Worm (Caenorhabditis elegans): Measurements from ENCODE around the gene tftc-1.

Gene tftc-1

ce11 chrIV:2400651-2401050, 51.6 kb downstream of the tftc-1 start:
- no peak for TF ChIP-seq W03F9.2 (tag; optimal IDR thresholded peaks at IDR 0.05)
- no peak for TF ChIP-seq him-1 (tag; optimal IDR thresholded peaks at IDR 0.05)
- no peak for TF ChIP-seq dao-5 (tag; optimal IDR thresholded peaks at IDR 0.05)

ce11 chrIV:2403374-2403773, 54.3 kb downstream of the tftc-1 start:
- TF ChIP-seq dao-5 (tag; optimal IDR thresholded peaks at IDR 0.05) (no peak), him-1 (tag; optimal IDR thresholded peaks at IDR 0.05) (no peak), W03F9.2 (tag; optimal IDR thresholded peaks at IDR 0.05) (no peak)

DNA sequence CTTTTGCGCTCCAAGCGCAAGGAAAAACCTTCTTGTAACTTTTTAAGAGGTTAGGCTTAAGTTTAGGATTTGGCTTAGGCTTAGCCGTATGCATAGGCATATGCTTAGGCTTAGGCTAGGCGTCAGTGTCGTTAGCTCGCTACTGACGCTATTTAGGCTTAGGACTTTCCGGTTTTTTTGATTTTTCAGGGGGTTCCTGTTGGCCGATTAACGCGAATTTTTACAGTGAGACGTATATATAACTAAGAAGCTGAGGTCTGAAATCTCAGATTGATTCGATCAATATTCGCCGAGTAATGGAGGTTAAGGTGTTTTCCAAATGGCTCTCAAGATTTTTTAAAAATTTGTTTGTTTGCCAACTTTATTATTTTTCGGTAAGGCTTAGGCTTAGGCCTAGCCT, 58.6 kb downstream of the tftc-1 start:
- TF ChIP-seq dao-5 (tag; optimal IDR thresholded peaks at IDR 0.05) (no peak), him-1 (tag; optimal IDR thresholded peaks at IDR 0.05) (no peak), W03F9.2 (tag; optimal IDR thresholded peaks at IDR 0.05) (no peak)

DNA sequence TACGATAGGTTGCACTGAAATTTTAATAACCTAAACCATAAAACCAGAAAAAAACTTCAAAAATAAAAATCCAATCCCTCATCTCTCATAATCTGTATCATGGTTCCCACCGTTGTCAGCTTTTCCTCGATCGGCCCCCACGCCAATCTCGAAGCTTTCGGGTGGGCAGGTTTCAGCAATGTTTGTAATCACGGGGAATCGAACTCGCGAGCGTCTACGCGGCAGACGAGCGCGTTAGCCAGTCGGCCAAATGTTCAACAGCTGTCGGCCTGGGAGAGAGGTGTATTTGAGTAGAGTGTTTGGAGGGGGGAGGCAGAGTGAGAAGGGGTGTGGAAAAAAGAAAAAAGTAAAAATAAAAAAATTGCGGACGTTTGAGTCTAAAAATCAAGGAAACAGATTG, 59.4 kb downstream of the tftc-1 start:
- TF ChIP-seq dao-5 (tag; optimal IDR thresholded peaks at IDR 0.05) (peak; percentile 75), W03F9.2 (tag; optimal IDR thresholded peaks at IDR 0.05) (peak; percentile 45), him-1 (tag; optimal IDR thresholded peaks at IDR 0.05) (peak; percentile 47)

ce11 chrIV:2412370-2412962, 63.4 kb downstream of the tftc-1 start, which contains the start of gene Y38F2AR.12:
TSS of gene Y38F2AR.12 (minus strand) at chrIV:2412420.
- TF ChIP-seq W03F9.2 (tag; optimal IDR thresholded peaks at IDR 0.05) (no peak), him-1 (tag; optimal IDR thresholded peaks at IDR 0.05) (no peak), dao-5 (tag; optimal IDR thresholded peaks at IDR 0.05) (no peak)

DNA sequence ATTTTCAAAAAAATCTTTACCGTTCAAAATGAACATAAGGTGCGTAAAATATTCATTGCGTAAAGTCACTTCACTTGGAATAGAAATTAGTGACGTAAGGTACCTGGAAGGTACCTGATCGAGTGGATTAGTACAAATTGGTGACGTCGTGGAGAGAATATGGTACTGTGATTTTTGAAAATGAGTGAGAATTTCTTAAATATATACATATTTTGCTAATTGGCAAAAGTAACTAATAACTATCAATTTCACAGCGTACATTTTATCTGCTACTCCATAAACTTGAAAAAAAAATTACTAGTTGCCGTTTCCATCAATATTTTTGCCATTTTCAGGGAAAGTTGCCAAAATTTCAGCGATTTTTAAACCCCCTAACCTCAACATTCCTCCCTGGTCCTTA, 67.7 kb downstream of the tftc-1 start:
- TF ChIP-seq dao-5 (tag; optimal IDR thresholded peaks at IDR 0.05) (no peak), him-1 (tag; optimal IDR thresholded peaks at IDR 0.05) (no peak), W03F9.2 (tag; optimal IDR thresholded peaks at IDR 0.05) (no peak)

All from whole organism, L4/young adult.